Worm (Caenorhabditis elegans) whole organism, early embryonic: Measurements from ENCODE around the gene npr-16.

Experiments used
- B0310.2 ChIP-seq: sonication (generic microtip); optimal IDR thresholded peaks from 2 replicates; lab custom pipeline; 2016; ENCODE audit warnings: mild to moderate bottlenecking, missing genetic modification characterization, missing compliant biosample characterization
- F13C5.2 ChIP-seq: sonication (generic microtip); optimal IDR thresholded peaks from 2 replicates; lab custom pipeline; 2017; ENCODE audit warnings: mild to moderate bottlenecking, missing genetic modification characterization, inconsistent platforms, missing compliant biosample characterization
- aly-1 ChIP-seq: sonication (generic microtip); optimal IDR thresholded peaks from 2 replicates; lab custom pipeline; 2016; ENCODE audit warnings: missing genetic modification characterization, missing compliant biosample characterization
- ama-1 ChIP-seq: fragments of 150-350 bp; optimal IDR thresholded peaks from 2 replicates; lab custom pipeline; 2014
- ceh-13 ChIP-seq: fragments of 200-800 bp; sonication (Bioruptor generic); optimal IDR thresholded peaks from 2 replicates; lab custom pipeline; 2018; ENCODE audit warnings: mild to moderate bottlenecking, missing genetic modification characterization, missing compliant biosample characterization
- ceh-36 ChIP-seq: sonication (generic microtip); optimal IDR thresholded peaks from 2 replicates; lab custom pipeline; 2016; ENCODE audit warnings: missing genetic modification characterization, inconsistent platforms, missing compliant biosample characterization
- ets-7 ChIP-seq: sonication (generic microtip); optimal IDR thresholded peaks from 2 replicates; lab custom pipeline; 2016; ENCODE audit warnings: missing genotype, missing genetic modification characterization, missing compliant biosample characterization
- flt-1 ChIP-seq: fragments of 200-800 bp; sonication (Bioruptor generic); IDR thresholded peaks from 2 replicates; pipeline ENCODE4 v1.3.6; 2022; ENCODE audit warnings: missing genetic modification characterization, missing compliant biosample characterization
- hmbx-1 ChIP-seq: sonication (generic microtip); optimal IDR thresholded peaks from 2 replicates; lab custom pipeline; 2016; ENCODE audit warnings: mild to moderate bottlenecking, missing genetic modification characterization, missing compliant biosample characterization
- hmg-4 ChIP-seq: fragments of 200-800 bp; sonication (Bioruptor generic); optimal IDR thresholded peaks from 2 replicates; lab custom pipeline; 2018; ENCODE audit warnings: mild to moderate bottlenecking, missing genetic modification characterization, missing compliant biosample characterization
- hnd-1 ChIP-seq: sonication (generic microtip); optimal IDR thresholded peaks from 2 replicates; lab custom pipeline; 2016; ENCODE audit warnings: missing genetic modification characterization, missing compliant biosample characterization
- pes-1 ChIP-seq: fragments of 200-800 bp; sonication (Bioruptor generic); IDR thresholded peaks from 2 replicates; pipeline ENCODE4 v1.3.6; 2022; ENCODE audit warnings: missing genetic modification reagents, missing genetic modification characterization, missing compliant biosample characterization
- scrt-1 ChIP-seq: fragments of 200-800 bp; sonication (Bioruptor generic); IDR thresholded peaks from 2 replicates; pipeline ENCODE4 v1.3.6; 2022; ENCODE audit warnings: missing genetic modification characterization, missing compliant biosample characterization
- sea-1 ChIP-seq: fragments of 200-800 bp; sonication (Bioruptor generic); conservative IDR thresholded peaks from 2 replicates; pipeline ENCODE4 v1.3.6; 2022; ENCODE audit warnings: missing genetic modification characterization, missing compliant biosample characterization
- tbx-11 ChIP-seq: fragments of 200-800 bp; sonication (Bioruptor generic); IDR thresholded peaks from 2 replicates; pipeline ENCODE4 v1.3.6; 2022; ENCODE audit warnings: missing genetic modification characterization, missing compliant biosample characterization
- tbx-37 ChIP-seq: fragments of 200-800 bp; sonication (Bioruptor generic); conservative IDR thresholded peaks from 2 replicates; pipeline ENCODE4 v1.3.6; 2022; ENCODE audit warnings: missing genetic modification reagents, missing genetic modification characterization, missing compliant biosample characterization
- tra-4 ChIP-seq: sonication (generic microtip); optimal IDR thresholded peaks from 2 replicates; lab custom pipeline; 2017; ENCODE audit warnings: missing genetic modification characterization, missing compliant biosample characterization

npr-16 gene

DNA sequence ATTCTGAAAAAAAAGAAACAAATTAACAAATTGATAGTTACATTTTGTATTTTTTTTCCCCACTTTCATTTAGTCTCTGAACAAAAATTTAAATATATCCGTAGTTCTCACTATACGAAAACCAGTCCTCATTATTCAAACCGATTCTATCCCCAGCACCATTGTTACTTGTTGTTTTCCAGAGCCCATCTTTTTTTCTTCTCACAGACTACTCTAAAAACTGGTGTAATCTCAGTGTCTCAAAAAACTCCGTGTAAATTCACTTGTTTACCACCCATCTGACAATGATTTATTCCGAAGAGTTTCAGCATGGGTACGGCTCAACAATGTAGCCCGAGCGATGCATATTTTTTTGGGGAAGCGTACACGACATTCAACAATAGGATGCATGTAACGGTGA lies 29.6 kb upstream of the npr-16 start, which contains the start of gene C12D12.3:
C12D12.3 (plus strand) TSS at position 301 of the 400 bp plus-strand sequence.
- TF ChIP-seq ets-7 (tag; lab: Kevin White, UChicago), result no peak
- no peak for TF ChIP-seq ceh-36 (tag; lab: Kevin White, UChicago)
- TF ChIP-seq tbx-37, result no peak
- TF ChIP-seq aly-1, result no peak
- no peak for TF ChIP-seq F13C5.2 (tag; lab: Kevin White, UChicago)
- TF ChIP-seq ceh-13 (GFP tag; lab: Kevin White, UChicago), result no peak
- TF ChIP-seq flt-1 (GFP tag; lab: Robert Waterston, UW), result no peak
- TF ChIP-seq ama-1, result no peak
- TF ChIP-seq pes-1 (GFP tag; lab: Robert Waterston, UW), result no peak
- TF ChIP-seq hmbx-1 (tag; lab: Kevin White, UChicago), result no peak
- no peak for TF ChIP-seq hnd-1
- no peak for TF ChIP-seq B0310.2 (tag; lab: Kevin White, UChicago)
- TF ChIP-seq scrt-1 (GFP tag; lab: Robert Waterston, UW), result no peak
- TF ChIP-seq tbx-11 (GFP tag; lab: Robert Waterston, UW), result no peak
- no peak for TF ChIP-seq hmg-4

DNA sequence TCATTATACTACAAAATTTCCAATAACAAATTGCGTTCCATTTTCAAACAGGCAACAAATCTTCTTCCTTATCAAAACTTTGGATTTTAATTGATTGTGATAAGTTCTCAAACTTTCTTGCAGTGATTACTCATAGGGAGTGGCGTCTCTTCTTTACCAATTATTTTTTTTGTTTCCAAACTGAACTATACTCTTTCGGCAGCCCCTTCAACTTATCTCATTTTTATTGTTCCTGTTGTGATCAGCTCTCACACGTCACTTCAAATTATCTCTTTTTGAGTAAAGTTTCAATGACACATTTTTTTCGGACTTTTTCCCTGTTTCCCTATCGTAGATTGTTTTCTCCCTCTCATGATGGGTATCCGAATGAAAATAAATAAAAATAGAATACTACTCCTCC lies 26.2 kb upstream of the npr-16 start:
- TF ChIP-seq tbx-11 (GFP tag; lab: Robert Waterston, UW) (no peak), hnd-1 (no peak)

- no peak for TF ChIP-seq ceh-36 (tag; lab: Kevin White, UChicago)
- no peak for TF ChIP-seq hmbx-1 (tag; lab: Kevin White, UChicago)
- no peak for TF ChIP-seq ceh-13 (GFP tag; lab: Kevin White, UChicago)
- no peak for TF ChIP-seq ama-1
- TF ChIP-seq hmg-4, result no peak
- TF ChIP-seq hnd-1, result no peak
- no peak for TF ChIP-seq aly-1
- TF ChIP-seq tbx-37, result no peak
- no peak for TF ChIP-seq scrt-1 (GFP tag; lab: Robert Waterston, UW)
- TF ChIP-seq ets-7 (tag; lab: Kevin White, UChicago), result no peak
- no peak for TF ChIP-seq sea-1 (GFP tag; lab: Robert Waterston, UW)
- TF ChIP-seq tbx-11 (GFP tag; lab: Robert Waterston, UW), result no peak
- no peak for TF ChIP-seq tra-4 (tag; lab: Kevin White, UChicago)
These were observed 24.0 kb upstream of the npr-16 start for ce11 chrX:3494634-3495033.

DNA sequence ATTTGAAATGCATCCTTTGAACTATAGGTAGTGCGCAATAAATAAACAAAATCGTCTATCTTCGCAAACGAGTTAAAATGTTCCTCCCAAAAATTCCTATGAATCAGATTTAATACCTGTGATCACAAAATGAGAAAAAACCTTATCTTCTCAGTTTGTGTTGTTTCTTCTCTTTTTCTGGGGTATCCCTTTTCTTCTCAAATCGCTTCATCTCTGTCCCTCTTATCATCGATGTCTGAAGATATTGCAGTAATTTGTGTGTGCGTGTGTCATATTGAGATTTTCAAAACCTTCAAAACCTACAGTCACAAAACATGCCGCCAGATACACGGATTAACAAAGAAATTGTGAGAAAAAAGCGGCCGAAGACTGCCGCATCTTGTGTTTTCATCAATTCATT lies 22.8 kb upstream of the npr-16 start, which contains the start of gene glt-1:
glt-1 (plus strand) TSS at position 251 of the 400 bp plus-strand sequence.
- no peak for TF ChIP-seq hmbx-1 (tag; lab: Kevin White, UChicago)
- TF ChIP-seq tbx-11 (GFP tag; lab: Robert Waterston, UW), result no peak
- no peak for TF ChIP-seq B0310.2 (tag; lab: Kevin White, UChicago)
- no peak for TF ChIP-seq tra-4 (tag; lab: Kevin White, UChicago)
- no peak for TF ChIP-seq tbx-37
- TF ChIP-seq ets-7 (tag; lab: Kevin White, UChicago), result no peak
- no peak for TF ChIP-seq flt-1 (GFP tag; lab: Robert Waterston, UW)
- no peak for TF ChIP-seq ama-1
- TF ChIP-seq aly-1, result no peak
- no peak for TF ChIP-seq ceh-13 (GFP tag; lab: Kevin White, UChicago)
- TF ChIP-seq hmg-4, result no peak
- TF ChIP-seq ceh-36 (tag; lab: Kevin White, UChicago), result no peak
- no peak for TF ChIP-seq sea-1 (GFP tag; lab: Robert Waterston, UW)
- no peak for TF ChIP-seq scrt-1 (GFP tag; lab: Robert Waterston, UW)
- TF ChIP-seq hnd-1, result no peak
- TF ChIP-seq F13C5.2 (tag; lab: Kevin White, UChicago), result no peak
- no peak for TF ChIP-seq pes-1 (GFP tag; lab: Robert Waterston, UW)

DNA sequence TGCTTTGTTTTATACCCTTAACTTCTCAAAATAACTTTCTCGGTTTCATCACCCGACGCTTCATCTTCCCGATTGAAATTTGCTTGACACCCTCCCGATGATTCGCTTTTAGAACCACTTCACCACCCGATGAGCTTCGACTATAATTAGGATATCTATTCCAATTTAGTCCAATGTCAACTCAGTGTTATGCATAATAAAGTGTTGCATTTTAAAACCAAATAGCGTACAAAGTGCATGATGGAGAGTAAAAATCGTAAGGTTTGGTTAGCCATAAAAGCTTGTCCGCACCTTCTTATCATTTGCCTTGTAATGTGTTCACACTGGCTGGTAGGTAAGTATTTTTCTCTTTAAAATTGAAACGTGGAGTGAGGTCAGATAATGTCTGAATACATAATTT lies 19.6 kb upstream of the npr-16 start, which contains the start of gene C12D12.1:
C12D12.1 (plus strand) TSS at position 301 of the 400 bp plus-strand sequence.
- TF ChIP-seq hmbx-1 (tag; lab: Kevin White, UChicago) (no peak), hmg-4 (no peak), ceh-13 (GFP tag; lab: Kevin White, UChicago) (no peak), ets-7 (tag; lab: Kevin White, UChicago) (no peak)

DNA sequence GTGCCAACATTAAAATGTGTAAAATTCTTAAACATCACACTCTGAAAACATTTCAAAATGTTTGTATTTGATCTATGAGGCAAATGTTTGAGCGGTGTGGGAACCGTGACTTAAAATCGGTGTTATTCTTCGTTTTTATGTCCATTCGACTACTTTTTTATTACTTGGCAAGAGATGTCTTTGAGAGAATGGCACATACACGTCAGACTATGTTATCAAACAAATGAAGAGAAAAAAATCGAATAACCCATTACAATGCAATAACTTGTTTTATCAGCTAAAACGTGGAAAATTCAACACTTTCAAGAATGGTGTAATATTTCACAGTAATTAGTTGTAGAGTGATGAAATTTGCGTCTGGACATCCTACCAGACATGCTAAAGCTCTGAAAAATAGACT lies 18.7 kb upstream of the npr-16 start:
- TF ChIP-seq ceh-13 (GFP tag; lab: Kevin White, UChicago), result no peak
- no peak for TF ChIP-seq hmg-4
- no peak for TF ChIP-seq tbx-11 (GFP tag; lab: Robert Waterston, UW)
- no peak for TF ChIP-seq hmbx-1 (tag; lab: Kevin White, UChicago)

ce11 chrX:3500357-3500756 lies 18.2 kb upstream of the npr-16 start:
- no peak for TF ChIP-seq ama-1
- TF ChIP-seq tbx-11 (GFP tag; lab: Robert Waterston, UW), result no peak
- no peak for TF ChIP-seq hnd-1
- TF ChIP-seq hmg-4, result no peak
- no peak for TF ChIP-seq scrt-1 (GFP tag; lab: Robert Waterston, UW)
- no peak for TF ChIP-seq sea-1 (GFP tag; lab: Robert Waterston, UW)
- TF ChIP-seq aly-1, result no peak
- TF ChIP-seq B0310.2 (tag; lab: Kevin White, UChicago), result no peak
- TF ChIP-seq tbx-37, result no peak
- TF ChIP-seq tra-4 (tag; lab: Kevin White, UChicago), result no peak
- TF ChIP-seq ceh-13 (GFP tag; lab: Kevin White, UChicago), result no peak
- no peak for TF ChIP-seq ceh-36 (tag; lab: Kevin White, UChicago)
- TF ChIP-seq flt-1 (GFP tag; lab: Robert Waterston, UW), result no peak
- TF ChIP-seq F13C5.2 (tag; lab: Kevin White, UChicago), result no peak
- TF ChIP-seq ets-7 (tag; lab: Kevin White, UChicago), result no peak
- TF ChIP-seq pes-1 (GFP tag; lab: Robert Waterston, UW), result no peak

DNA sequence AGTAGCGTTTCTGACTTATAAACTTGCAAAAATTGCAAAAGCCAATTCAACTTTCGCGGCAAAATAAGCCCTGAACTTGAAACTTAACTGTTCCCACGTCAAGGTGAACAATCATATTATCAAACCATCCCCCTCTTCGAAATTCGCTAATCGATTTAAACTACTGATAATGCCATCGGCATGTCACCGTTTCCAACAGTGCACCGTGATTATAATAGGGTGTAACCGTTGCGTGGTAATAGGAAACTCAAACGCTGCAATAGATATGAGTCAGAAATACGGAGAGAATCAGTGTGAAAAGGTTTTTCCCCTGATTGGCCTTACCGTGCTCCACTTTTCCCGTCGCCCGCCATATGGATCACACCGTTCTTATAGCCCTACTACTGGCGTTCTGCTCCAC lies 17.7 kb upstream of the npr-16 start:
- TF ChIP-seq aly-1, result no peak
- no peak for TF ChIP-seq hnd-1
- TF ChIP-seq hmg-4, result no peak
- TF ChIP-seq tbx-37, result no peak
- no peak for TF ChIP-seq pes-1 (GFP tag; lab: Robert Waterston, UW)
- TF ChIP-seq ama-1, result no peak
- TF ChIP-seq tra-4 (tag; lab: Kevin White, UChicago), result no peak
- no peak for TF ChIP-seq F13C5.2 (tag; lab: Kevin White, UChicago)
- TF ChIP-seq flt-1 (GFP tag; lab: Robert Waterston, UW), result no peak
- no peak for TF ChIP-seq ceh-36 (tag; lab: Kevin White, UChicago)
- TF ChIP-seq ceh-13 (GFP tag; lab: Kevin White, UChicago), result no peak
